Fruit fly (Drosophila melanogaster): ENCODE data around the gene CG18628.

Gene CG18628

DNA sequence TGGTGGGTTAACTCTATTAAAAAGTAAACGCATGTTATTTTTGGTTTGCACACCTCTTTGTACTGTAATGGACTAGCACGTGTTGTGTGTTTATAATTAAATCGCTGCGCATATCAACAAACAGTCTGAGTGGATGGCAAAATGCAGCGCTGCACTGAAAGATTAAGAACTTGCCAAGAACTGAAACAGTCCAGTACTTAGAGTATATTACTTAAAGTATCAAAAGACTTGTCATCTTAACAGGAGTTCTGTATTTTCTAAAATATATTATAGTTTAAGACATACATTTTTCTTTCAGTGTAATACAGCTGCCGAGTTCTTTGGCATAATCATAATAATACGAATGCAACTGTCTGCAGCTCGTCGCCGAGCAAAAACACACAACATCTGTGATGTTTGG is 8.9 kb downstream of the CG18628 start (continued):
- TF ChIP-seq Elba2 (GFP tag; optimal IDR thresholded peaks at IDR 0.05) (no peak), Rx (GFP tag; IDR thresholded peaks at IDR 0.05) (no peak), C15 (GFP tag; IDR thresholded peaks at IDR 0.05) (no peak), Drgx (GFP tag; IDR thresholded peaks at IDR 0.05) (peak; percentile 62), dm (GFP tag; optimal IDR thresholded peaks at IDR 0.05) (no peak), trem (tag; optimal IDR thresholded peaks at IDR 0.05) (no peak), hkb (optimal IDR thresholded peaks at IDR 0.05) (no peak), hkb (GFP tag; IDR thresholded peaks at IDR 0.05) (peak; percentile 35; the same call in 1 of the 2 replicates), sisA (GFP tag; IDR thresholded peaks at IDR 0.05) (no peak), Awh (GFP tag; IDR thresholded peaks at IDR 0.05) (no peak), CG3847 (GFP tag; IDR thresholded peaks at IDR 0.05) (no peak), corto (GFP tag; optimal IDR thresholded peaks at IDR 0.05) (no peak), CG12391 (tag; optimal IDR thresholded peaks at IDR 0.05) (peak; percentile 5), CrebB (tag; optimal IDR thresholded peaks at IDR 0.05) (no peak), CG16863 (GFP tag; optimal IDR thresholded peaks at IDR 0.05) (no peak), Doc2 (GFP tag; IDR thresholded peaks at IDR 0.05) (no peak), CG7839 (tag; optimal IDR thresholded peaks at IDR 0.05) (peak; percentile 6), Gug (GFP tag; IDR thresholded peaks at IDR 0.05) (no peak), yki (optimal IDR thresholded peaks at IDR 0.05) (no peak), mirr (GFP tag; optimal IDR thresholded peaks at IDR 0.05) (no peak), ab (GFP tag; optimal IDR thresholded peaks at IDR 0.05) (no peak), maf-S (GFP tag; optimal IDR thresholded peaks at IDR 0.05) (no peak), CG4282 (GFP tag; optimal IDR thresholded peaks at IDR 0.05) (no peak), TFAM (GFP tag; optimal IDR thresholded peaks at IDR 0.05) (no peak), CTCF (GFP tag; optimal IDR thresholded peaks at IDR 0.05) (no peak), CG10654 (GFP tag; optimal IDR thresholded peaks at IDR 0.05) (no peak), Ets65A (GFP tag) (peak; percentile 87), CG2202 (tag; optimal IDR thresholded peaks at IDR 0.05) (no peak), sqz (GFP tag; optimal IDR thresholded peaks at IDR 0.05) (no peak), grn (GFP tag; optimal IDR thresholded peaks at IDR 0.05) (no peak), CG4854 (GFP tag; optimal IDR thresholded peaks at IDR 0.05) (no peak), CG42726 (GFP tag; IDR thresholded peaks at IDR 0.05; ENCODE audit: partially characterized antibody) (no peak), wor (GFP tag; IDR thresholded peaks at IDR 0.05) (no peak), CG2712 (tag; optimal IDR thresholded peaks at IDR 0.05) (peak; percentile 12), Doc3 (GFP tag; IDR thresholded peaks at IDR 0.05; ENCODE audit: partially characterized antibody) (no peak), CG18262 (tag; optimal IDR thresholded peaks at IDR 0.05) (peak; percentile 11), schlank (tag; optimal IDR thresholded peaks at IDR 0.05) (no peak), Taf1 (GFP tag; IDR thresholded peaks at IDR 0.05) (no peak), B-H2 (GFP tag; optimal IDR thresholded peaks at IDR 0.05) (no peak), pan (optimal IDR thresholded peaks at IDR 0.05) (no peak), pan (GFP tag; optimal IDR thresholded peaks at IDR 0.05 in 1 of 2, IDR thresholded peaks at IDR 0.05 in 1 of 2) (no peak), fu2 (GFP tag; optimal IDR thresholded peaks at IDR 0.05) (no peak), CG14710 (tag; optimal IDR thresholded peaks at IDR 0.05) (no peak), Med (GFP tag) (peak; percentile 61), eve (GFP tag; optimal IDR thresholded peaks at IDR 0.05) (no peak), insv (GFP tag; optimal IDR thresholded peaks at IDR 0.05) (no peak), Ssrp (tag; optimal IDR thresholded peaks at IDR 0.05) (peak; percentile 9), CG8478 (optimal IDR thresholded peaks at IDR 0.05) (no peak), fd64A (GFP tag; optimal IDR thresholded peaks at IDR 0.05) (no peak), Mad (GFP tag; optimal IDR thresholded peaks at IDR 0.05) (no peak), CG8388 (GFP tag; optimal IDR thresholded peaks at IDR 0.05) (peak; percentile 17), CG10565 (GFP tag; optimal IDR thresholded peaks at IDR 0.05) (no peak), Ravus (GFP tag; IDR thresholded peaks at IDR 0.05) (no peak), Bgb (GFP tag; IDR thresholded peaks at IDR 0.05; ENCODE audit: partially characterized antibody) (no peak), ken (GFP tag; IDR thresholded peaks at IDR 0.05) (no peak)
